Worm (Caenorhabditis elegans) whole organism, L4/young adult: ENCODE measurements around the gene pitp-1.

Experiments
- W03F9.2 ChIP-seq: fragments of 150-350 bp; optimal IDR thresholded peaks from 2 replicates; lab custom pipeline; 2014; ENCODE audit warnings: missing biosample characterization, missing genetic modification characterization
- dao-5 ChIP-seq: sonication (generic microtip); optimal IDR thresholded peaks from 2 replicates; lab custom pipeline; 2016; ENCODE audit warnings: missing genotype, missing genetic modification characterization, moderate library complexity, missing compliant biosample characterization
- him-1 ChIP-seq: sonication (generic microtip); optimal IDR thresholded peaks from 2 replicates; lab custom pipeline; 2016; ENCODE audit warnings: missing genotype, missing genetic modification reagents, missing genetic modification characterization, missing compliant biosample characterization

- TF ChIP-seq W03F9.2 (no peak), him-1 (tag; lab: Kevin White, UChicago) (no peak), dao-5 (tag; lab: Kevin White, UChicago) (no peak)
These were observed 27.3 kb downstream of the pitp-1 start, which contains the start of gene M01F1.8 for ce11 chrIII:3502215-3502838.
